Worm (Caenorhabditis elegans) whole organism, L4 larva: Measurements from ENCODE around the gene Y22D7AL.16.

Source experiments
- ama-1 ChIP-seq: fragments of 150-350 bp; optimal IDR thresholded peaks from 2 replicates; lab custom pipeline; 2014; ENCODE audit warnings: inconsistent platforms, mixed read lengths
- ceh-20 ChIP-seq: fragments of 200-800 bp; sonication (Bioruptor generic); IDR thresholded peaks from 2 replicates; pipeline ENCODE4 v1.3.6; 2022; ENCODE audit warnings: missing genetic modification reagents, missing genetic modification characterization, missing compliant biosample characterization
- ces-1 ChIP-seq: fragments of 150-350 bp; sonication (generic microtip); optimal IDR thresholded peaks from 4 replicates; lab custom pipeline; 2014; ENCODE audit warnings: missing biosample characterization, missing genetic modification reagents, missing genetic modification characterization
- lin-29 ChIP-seq: fragments of 200-800 bp; sonication (Bioruptor generic); IDR thresholded peaks from 2 replicates; pipeline ENCODE4 v1.3.6; 2022; ENCODE audit warnings: missing genetic modification reagents, missing genetic modification characterization, missing compliant biosample characterization
- madf-9 ChIP-seq: fragments of 200-800 bp; sonication (Bioruptor generic); conservative IDR thresholded peaks from 2 replicates; pipeline ENCODE4 v1.3.6; 2022; ENCODE audit warnings: missing genetic modification reagents, missing genetic modification characterization, missing compliant biosample characterization
- nhr-48 ChIP-seq: sonication (generic microtip); optimal IDR thresholded peaks from 2 replicates; lab custom pipeline; 2016; ENCODE audit warnings: mild to moderate bottlenecking, missing genetic modification characterization, missing compliant biosample characterization

- TF ChIP-seq lin-29 (GFP tag; lab: Robert Waterston, UW) = no peak
- 0 out of 2 replicates have a peak, but pooled peaks have one; percentile 18 for TF ChIP-seq madf-9 (GFP tag; lab: Robert Waterston, UW)
- no peak for TF ChIP-seq nhr-48 (tag; lab: Kevin White, UChicago)
- peak; percentile 47 for TF ChIP-seq ama-1 (lab: Kevin White, UChicago)
- no peak for TF ChIP-seq ceh-20
- no peak for TF ChIP-seq ces-1
Observed at ce11 chrIII:1625660-1626275, 39.2 kb downstream of the Y22D7AL.16 start.
